Fruit fly (Drosophila melanogaster): ENCODE results near the gene CG1737.

Gene CG1737

dm6 chrX:11340719-11341322 lies 9.6 kb upstream of the CG1737 start:
- no peak for TF ChIP-seq Dll (optimal IDR thresholded peaks at IDR 0.05)
- no peak for TF ChIP-seq psq (optimal IDR thresholded peaks at IDR 0.05)
- no peak for TF ChIP-seq pan (optimal IDR thresholded peaks at IDR 0.05)
- no peak for TF ChIP-seq EcR (GFP tag; optimal IDR thresholded peaks at IDR 0.05)
- no peak for TF ChIP-seq usp (GFP tag; optimal IDR thresholded peaks at IDR 0.05)
- TF ChIP-seq CG8478 (optimal IDR thresholded peaks at IDR 0.05) = no peak

- TF ChIP-seq psq (optimal IDR thresholded peaks at IDR 0.05) (no peak), EcR (GFP tag; optimal IDR thresholded peaks at IDR 0.05) (no peak)
Measured at dm6 chrX:11342168-11342567, 8.2 kb upstream of the CG1737 start.

- TF ChIP-seq CG8478 (optimal IDR thresholded peaks at IDR 0.05) = no peak
- TF ChIP-seq psq (optimal IDR thresholded peaks at IDR 0.05) = no peak
- TF ChIP-seq pan (optimal IDR thresholded peaks at IDR 0.05) = no peak
Measured at dm6 chrX:11342771-11343170, 7.6 kb upstream of the CG1737 start.

- TF ChIP-seq pan (optimal IDR thresholded peaks at IDR 0.05) (no peak), psq (optimal IDR thresholded peaks at IDR 0.05) (no peak), CG8478 (optimal IDR thresholded peaks at IDR 0.05) (no peak), usp (GFP tag; optimal IDR thresholded peaks at IDR 0.05) (no peak), EcR (GFP tag; optimal IDR thresholded peaks at IDR 0.05) (no peak), Dll (optimal IDR thresholded peaks at IDR 0.05) (no peak)
Measured at dm6 chrX:11347809-11348208, 2.6 kb upstream of the CG1737 start, which contains the start of the genes GCS1 and CG11756. Gene GCS1, minus strand, starts transcription at chrX:11348001. Gene CG11756, plus strand, starts transcription at chrX:11348120.

dm6 chrX:11348829-11349228 lies 1.6 kb upstream of the CG1737 start, which contains the start of gene CG1738:
Gene CG1738, plus strand, starts transcription at chrX:11349049.
- no peak for TF ChIP-seq usp (GFP tag; optimal IDR thresholded peaks at IDR 0.05)
- TF ChIP-seq pan (optimal IDR thresholded peaks at IDR 0.05) = no peak
- no peak for TF ChIP-seq EcR (GFP tag; optimal IDR thresholded peaks at IDR 0.05)
- TF ChIP-seq CG8478 (optimal IDR thresholded peaks at IDR 0.05) = no peak
- TF ChIP-seq Dll (optimal IDR thresholded peaks at IDR 0.05) = no peak
- no peak for TF ChIP-seq psq (optimal IDR thresholded peaks at IDR 0.05)

- no peak for TF ChIP-seq pan (optimal IDR thresholded peaks at IDR 0.05)
- no peak for TF ChIP-seq Dll (optimal IDR thresholded peaks at IDR 0.05)
- no peak for TF ChIP-seq CG8478 (optimal IDR thresholded peaks at IDR 0.05)
- TF ChIP-seq EcR (GFP tag; optimal IDR thresholded peaks at IDR 0.05) = no peak
- TF ChIP-seq psq (optimal IDR thresholded peaks at IDR 0.05) = no peak
- no peak for TF ChIP-seq usp (GFP tag; optimal IDR thresholded peaks at IDR 0.05)
Measured at dm6 chrX:11349780-11350179, 628 bp upstream of the CG1737 start, which contains the start of gene NdufV3. Gene NdufV3, plus strand, starts transcription at chrX:11349998.

- TF ChIP-seq CG8478 (optimal IDR thresholded peaks at IDR 0.05) = no peak
- TF ChIP-seq psq (optimal IDR thresholded peaks at IDR 0.05) = no peak
- no peak for TF ChIP-seq Dll (optimal IDR thresholded peaks at IDR 0.05)
- TF ChIP-seq usp (GFP tag; optimal IDR thresholded peaks at IDR 0.05) = no peak
- TF ChIP-seq pan (optimal IDR thresholded peaks at IDR 0.05) = no peak
- TF ChIP-seq EcR (GFP tag; optimal IDR thresholded peaks at IDR 0.05) = no peak
Measured at dm6 chrX:11351351-11351750, 943 bp downstream of the CG1737 start.

- TF ChIP-seq EcR (GFP tag; optimal IDR thresholded peaks at IDR 0.05) (no peak), usp (GFP tag; optimal IDR thresholded peaks at IDR 0.05) (no peak), pan (optimal IDR thresholded peaks at IDR 0.05) (no peak), psq (optimal IDR thresholded peaks at IDR 0.05) (no peak), CG8478 (optimal IDR thresholded peaks at IDR 0.05) (no peak), Dll (optimal IDR thresholded peaks at IDR 0.05) (no peak)
Measured at dm6 chrX:11355708-11356174, 5.3 kb downstream of the CG1737 start, which contains the start of gene dsh. Gene dsh, plus strand, starts transcription at chrX:11355881.

dm6 chrX:11356648-11357047 lies 6.2 kb downstream of the CG1737 start:
- TF ChIP-seq pan (optimal IDR thresholded peaks at IDR 0.05) = no peak
- no peak for TF ChIP-seq CG8478 (optimal IDR thresholded peaks at IDR 0.05)
- TF ChIP-seq psq (optimal IDR thresholded peaks at IDR 0.05) = no peak
- TF ChIP-seq Dll (optimal IDR thresholded peaks at IDR 0.05) = no peak
- no peak for TF ChIP-seq EcR (GFP tag; optimal IDR thresholded peaks at IDR 0.05)
- no peak for TF ChIP-seq usp (GFP tag; optimal IDR thresholded peaks at IDR 0.05)

- TF ChIP-seq EcR (GFP tag; optimal IDR thresholded peaks at IDR 0.05) (no peak), usp (GFP tag; optimal IDR thresholded peaks at IDR 0.05) (no peak), psq (optimal IDR thresholded peaks at IDR 0.05) (no peak), pan (optimal IDR thresholded peaks at IDR 0.05) (no peak), CG8478 (optimal IDR thresholded peaks at IDR 0.05) (no peak), Dll (optimal IDR thresholded peaks at IDR 0.05) (no peak)
Measured at dm6 chrX:11359081-11359481, 8.7 kb downstream of the CG1737 start, which contains the start of gene Pa1. Gene Pa1, plus strand, starts transcription at chrX:11359236.

dm6 chrX:11367783-11368509 lies 17.5 kb downstream of the CG1737 start, which contains the start of the genes hop and Tim8:
Gene hop, minus strand, starts transcription at chrX:11368098.
Gene Tim8, plus strand, starts transcription at chrX:11368445.
- TF ChIP-seq psq (optimal IDR thresholded peaks at IDR 0.05) (no peak), usp (GFP tag; optimal IDR thresholded peaks at IDR 0.05) (no peak), pan (optimal IDR thresholded peaks at IDR 0.05) (no peak), Dll (optimal IDR thresholded peaks at IDR 0.05) (no peak), CG8478 (optimal IDR thresholded peaks at IDR 0.05) (no peak), EcR (GFP tag; optimal IDR thresholded peaks at IDR 0.05) (no peak)

dm6 chrX:11369374-11369773 lies 19.0 kb downstream of the CG1737 start, which contains the start of gene dlg1:
Gene dlg1, plus strand, starts transcription at chrX:11369665.
- TF ChIP-seq CG8478 (optimal IDR thresholded peaks at IDR 0.05) (no peak), psq (optimal IDR thresholded peaks at IDR 0.05) (no peak), EcR (GFP tag; optimal IDR thresholded peaks at IDR 0.05) (no peak), pan (optimal IDR thresholded peaks at IDR 0.05) (no peak), usp (GFP tag; optimal IDR thresholded peaks at IDR 0.05) (no peak), Dll (optimal IDR thresholded peaks at IDR 0.05) (no peak)
